Fruit fly (Drosophila melanogaster) whole organism, embryonic: ENCODE results near the gene CG9961.

Experiments
- Ada2b ChIP-seq: fragments of 200-800 bp; sonication (Bioruptor generic); IDR thresholded peaks from 2 replicates; pipeline ENCODE4 v1.3.6; 2022; ENCODE audit warnings: missing biosample characterization, missing genetic modification characterization
- CG12071 ChIP-seq: fragments of 200-800 bp; sonication (Bioruptor generic); optimal IDR thresholded peaks from 3 replicates; lab custom pipeline; 2018; ENCODE audit warnings: missing biosample characterization, mild to moderate bottlenecking, missing genetic modification characterization
- CG12391 ChIP-seq: fragments of 200-800 bp; sonication (Bioruptor generic); optimal IDR thresholded peaks from 3 replicates; lab custom pipeline; 2018; ENCODE audit warnings: missing biosample characterization, mild to moderate bottlenecking, missing genetic modification characterization, moderate library complexity
- CG18764 ChIP-seq: fragments of 200-800 bp; sonication (Bioruptor generic); optimal IDR thresholded peaks from 3 replicates; lab custom pipeline; 2016; ENCODE audit warnings: missing biosample characterization, missing genetic modification characterization
- CG2202 ChIP-seq: fragments of 200-800 bp; sonication (Bioruptor generic); optimal IDR thresholded peaks from 2 replicates; lab custom pipeline; 2018; ENCODE audit warnings: missing biosample characterization, mild to moderate bottlenecking, missing genetic modification characterization
- CG3163 ChIP-seq: fragments of 200-800 bp; sonication (Bioruptor generic); optimal IDR thresholded peaks from 3 replicates; lab custom pipeline; 2016; ENCODE audit warnings: missing biosample characterization, missing genetic modification characterization
- CG32532 ChIP-seq: fragments of 200-800 bp; sonication (Bioruptor generic); IDR thresholded peaks from 2 replicates; pipeline ENCODE4 v1.3.6; 2022; ENCODE audit warnings: missing biosample characterization, missing genetic modification characterization
- CG33213 ChIP-seq: fragments of 200-800 bp; sonication (Bioruptor generic); optimal IDR thresholded peaks from 3 replicates; lab custom pipeline; 2016; ENCODE audit warnings: missing biosample characterization, missing genetic modification characterization
- CG34224 ChIP-seq: fragments of 200-800 bp; sonication (Bioruptor generic); IDR thresholded peaks from 3 replicates; pipeline ENCODE4 v1.3.6; 2022; ENCODE audit warnings: missing biosample characterization, missing genetic modification characterization; ENCODE audit not compliant: partially characterized antibody
- CG3838 ChIP-seq: fragments of 200-800 bp; sonication (Bioruptor generic); optimal IDR thresholded peaks from 3 replicates; lab custom pipeline; 2016; ENCODE audit warnings: missing biosample characterization, missing genetic modification characterization
- CG5180 ChIP-seq: fragments of 200-800 bp; sonication (Bioruptor generic); optimal IDR thresholded peaks from 3 replicates; lab custom pipeline; 2017; ENCODE audit warnings: missing biosample characterization, missing genetic modification characterization, mild to moderate bottlenecking, moderate library complexity, missing genetic modification reagents
- CG6791 ChIP-seq: fragments of 200-800 bp; sonication (Bioruptor generic); IDR thresholded peaks from 3 replicates; pipeline ENCODE4 v1.3.6; 2022; ENCODE audit warnings: missing biosample characterization, missing genetic modification characterization; ENCODE audit not compliant: partially characterized antibody
- CG8478 ChIP-seq: fragments of >200 bp; optimal IDR thresholded peaks from 2 replicates; lab custom pipeline; 2018
- CG8944 ChIP-seq: fragments of 200-800 bp; sonication (Bioruptor generic); optimal IDR thresholded peaks from 3 replicates; lab custom pipeline; 2016; ENCODE audit warnings: missing biosample characterization, missing genetic modification characterization
- CG9437 ChIP-seq: fragments of 200-800 bp; sonication (Bioruptor generic); optimal IDR thresholded peaks from 2 replicates; lab custom pipeline; 2018; ENCODE audit warnings: missing biosample characterization, mild to moderate bottlenecking, missing genetic modification characterization
- Camta ChIP-seq: fragments of 200-800 bp; sonication (Bioruptor generic); optimal IDR thresholded peaks from 2 replicates; lab custom pipeline; 2016; ENCODE audit warnings: missing biosample characterization, missing genetic modification characterization
- Chrac-16 ChIP-seq: fragments of 200-800 bp; sonication (Bioruptor generic); optimal IDR thresholded peaks from 3 replicates; lab custom pipeline; 2016; ENCODE audit warnings: missing biosample characterization, missing genetic modification characterization
- Deaf1 ChIP-seq: fragments of 200-800 bp; optimal IDR thresholded peaks from 3 replicates; lab custom pipeline; 2019; ENCODE audit warnings: missing biosample characterization, mild to moderate bottlenecking, missing genetic modification characterization, moderate library complexity
- Dfd ChIP-seq, 2 experiments: fragments of >200 bp; optimal IDR thresholded peaks; 2 replicates each; lab custom pipeline; 2017; ENCODE audit warnings: missing biosample characterization in 2 of 2, missing genetic modification characterization in 2 of 2
- Dip2 ChIP-seq: fragments of 200-800 bp; sonication (Bioruptor generic); IDR thresholded peaks from 2 replicates; pipeline ENCODE4 v1.3.6; 2022; ENCODE audit warnings: missing biosample characterization, missing genetic modification characterization
- Dll ChIP-seq: fragments of 200-800 bp; sonication (Bioruptor generic); IDR thresholded peaks from 4 replicates; pipeline ENCODE4 v1.3.6; 2022; ENCODE audit warnings: missing biosample characterization, missing genetic modification characterization; ENCODE audit not compliant: partially characterized antibody
- Dref ChIP-seq: fragments of 200-800 bp; sonication (Bioruptor generic); IDR thresholded peaks from 2 replicates; pipeline ENCODE4 v1.3.6; 2022; ENCODE audit warnings: missing biosample characterization, missing genetic modification characterization
- E2f1 ChIP-seq: fragments of 200-800 bp; sonication (Bioruptor generic); IDR thresholded peaks from 2 replicates; pipeline ENCODE4 v1.3.6; 2022; ENCODE audit warnings: missing biosample characterization, missing genetic modification characterization
- Fer3 ChIP-seq: fragments of 200-800 bp; sonication (Bioruptor generic); optimal IDR thresholded peaks from 2 replicates; lab custom pipeline; 2018; ENCODE audit warnings: missing biosample characterization, mild to moderate bottlenecking, missing genetic modification characterization, moderate library complexity
- GATAe ChIP-seq: fragments of 200-800 bp; sonication (Bioruptor generic); conservative IDR thresholded peaks from 2 replicates; pipeline ENCODE4 v1.3.6; 2022; ENCODE audit warnings: missing biosample characterization, missing genetic modification characterization
- Hey ChIP-seq: fragments of 200-800 bp; sonication (Bioruptor generic); optimal IDR thresholded peaks from 3 replicates; lab custom pipeline; 2018; ENCODE audit warnings: missing biosample characterization, mild to moderate bottlenecking, missing genetic modification characterization
- Hr51 ChIP-seq, 2 experiments: fragments of 200-800 bp; sonication (Bioruptor generic); optimal IDR thresholded peaks; 2 replicates in 1 of 2; 3 replicates in 1 of 2; lab custom pipeline; 2016 to 2018; ENCODE audit warnings: missing biosample characterization in 2 of 2, missing genetic modification characterization in 2 of 2, mild to moderate bottlenecking in 1 of 2, moderate library complexity in 1 of 2
- Lpt ChIP-seq: fragments of >200 bp; optimal IDR thresholded peaks from 2 replicates; lab custom pipeline; 2018; ENCODE audit warnings: missing biosample characterization, missing genetic modification characterization
- Med ChIP-seq: fragments of 200-800 bp; sonication (Bioruptor generic); peaks from one replicate; lab custom pipeline; 2016; ENCODE audit warnings: missing biosample characterization, missing genetic modification characterization, mild to moderate bottlenecking, inconsistent platforms, moderate library complexity
- NK7.1 ChIP-seq: fragments of 200-800 bp; sonication (Bioruptor generic); optimal IDR thresholded peaks from 3 replicates; lab custom pipeline; 2016; ENCODE audit warnings: missing biosample characterization, missing genetic modification characterization
- NfI ChIP-seq: fragments of 200-800 bp; sonication (Bioruptor generic); optimal IDR thresholded peaks from 3 replicates; lab custom pipeline; 2018; ENCODE audit warnings: missing biosample characterization, mild to moderate bottlenecking, missing genetic modification characterization, moderate library complexity
- Oaz ChIP-seq: fragments of 200-800 bp; sonication (Bioruptor generic); IDR thresholded peaks from 2 replicates; pipeline ENCODE4 v1.3.6; 2022; ENCODE audit warnings: missing biosample characterization, missing genetic modification characterization
- PHDP ChIP-seq: fragments of 200-800 bp; sonication (Bioruptor generic); optimal IDR thresholded peaks from 3 replicates; lab custom pipeline; 2018; ENCODE audit warnings: missing biosample characterization, mild to moderate bottlenecking, missing genetic modification characterization, moderate library complexity
- Ravus ChIP-seq: fragments of 200-800 bp; sonication (Bioruptor generic); IDR thresholded peaks from 2 replicates; pipeline ENCODE4 v1.3.6; 2022; ENCODE audit warnings: missing biosample characterization, missing genetic modification characterization
- Usf ChIP-seq: fragments of 200-800 bp; sonication (Bioruptor generic); optimal IDR thresholded peaks from 2 replicates; lab custom pipeline; 2017; ENCODE audit warnings: missing genotype, missing biosample characterization, missing genetic modification characterization
- bcd ChIP-seq: fragments of 200-800 bp; sonication (Bioruptor generic); optimal IDR thresholded peaks from 2 replicates; lab custom pipeline; 2017; ENCODE audit warnings: missing biosample characterization, mild to moderate bottlenecking, missing genetic modification characterization
- cad ChIP-seq: fragments of >200 bp; optimal IDR thresholded peaks from 2 replicates; lab custom pipeline; 2017; ENCODE audit warnings: missing biosample characterization, missing genetic modification characterization
- chif ChIP-seq, 2 experiments: fragments of 200-800 bp; sonication (Bioruptor generic); optimal IDR thresholded peaks; 3 replicates each; lab custom pipeline; 2016; ENCODE audit warnings: missing biosample characterization in 2 of 2, missing genetic modification characterization in 2 of 2
- fru ChIP-seq: fragments of >200 bp; optimal IDR thresholded peaks from 2 replicates; lab custom pipeline; 2017
- insv ChIP-seq, 2 experiments: fragments of 200-800 bp; sonication (Bioruptor generic); optimal IDR thresholded peaks; 3 replicates each; lab custom pipeline; 2016 to 2018; ENCODE audit warnings: missing biosample characterization in 2 of 2, missing genetic modification characterization in 2 of 2
- inv ChIP-seq: fragments of 200-800 bp; sonication (Bioruptor generic); IDR thresholded peaks from 2 replicates; pipeline ENCODE4 v1.3.6; 2022; ENCODE audit warnings: missing biosample characterization, missing genetic modification characterization; ENCODE audit not compliant: partially characterized antibody
- jing ChIP-seq: fragments of 200-800 bp; sonication (Bioruptor generic); optimal IDR thresholded peaks from 2 replicates; lab custom pipeline; 2018; ENCODE audit warnings: missing biosample characterization, mild to moderate bottlenecking, missing genetic modification characterization
- lilli ChIP-seq: fragments of 200-800 bp; sonication (Bioruptor generic); optimal IDR thresholded peaks from 3 replicates; lab custom pipeline; 2016; ENCODE audit warnings: missing biosample characterization, missing genetic modification characterization
- lola ChIP-seq, 3 experiments: fragments of >200 bp in 2 of 3; fragments of 200-800 bp in 1 of 3; sonication (Bioruptor generic) in 1 of 3; optimal IDR thresholded peaks; 2 replicates each; lab custom pipeline; 2017 to 2019; ENCODE audit warnings: missing biosample characterization in 3 of 3, missing genetic modification characterization in 3 of 3, mild to moderate bottlenecking in 1 of 3, moderate library complexity in 1 of 3
- psq ChIP-seq: fragments of 200-800 bp; sonication (Bioruptor generic); optimal IDR thresholded peaks from 2 replicates; lab custom pipeline; 2017; ENCODE audit warnings: missing biosample characterization, missing genetic modification characterization
- pzg ChIP-seq: fragments of 200-800 bp; sonication (Bioruptor generic); optimal IDR thresholded peaks from 3 replicates; lab custom pipeline; 2018; ENCODE audit warnings: missing biosample characterization, mild to moderate bottlenecking, missing genetic modification characterization, moderate library complexity
- row ChIP-seq: fragments of 200-800 bp; sonication (Bioruptor generic); IDR thresholded peaks from 3 replicates; pipeline ENCODE4 v1.3.6; 2022; ENCODE audit warnings: missing biosample characterization, missing genetic modification characterization
- sens ChIP-seq: fragments of 200-800 bp; sonication (Bioruptor generic); peaks from one replicate; lab custom pipeline; 2016; ENCODE audit warnings: missing biosample characterization, missing genetic modification characterization
- sr ChIP-seq: fragments of 200-800 bp; sonication (Bioruptor generic); IDR thresholded peaks from 3 replicates; pipeline ENCODE4 v1.3.6; 2022; ENCODE audit warnings: missing biosample characterization, missing genetic modification characterization
- usp ChIP-seq: fragments of >200 bp; optimal IDR thresholded peaks from 2 replicates; lab custom pipeline; 2017; ENCODE audit warnings: missing biosample characterization, missing genetic modification characterization
- zf30C ChIP-seq: fragments of 200-800 bp; sonication (Bioruptor generic); optimal IDR thresholded peaks from 3 replicates; lab custom pipeline; 2018; ENCODE audit warnings: missing biosample characterization, mild to moderate bottlenecking, missing genetic modification characterization

The CG9961 gene

DNA sequence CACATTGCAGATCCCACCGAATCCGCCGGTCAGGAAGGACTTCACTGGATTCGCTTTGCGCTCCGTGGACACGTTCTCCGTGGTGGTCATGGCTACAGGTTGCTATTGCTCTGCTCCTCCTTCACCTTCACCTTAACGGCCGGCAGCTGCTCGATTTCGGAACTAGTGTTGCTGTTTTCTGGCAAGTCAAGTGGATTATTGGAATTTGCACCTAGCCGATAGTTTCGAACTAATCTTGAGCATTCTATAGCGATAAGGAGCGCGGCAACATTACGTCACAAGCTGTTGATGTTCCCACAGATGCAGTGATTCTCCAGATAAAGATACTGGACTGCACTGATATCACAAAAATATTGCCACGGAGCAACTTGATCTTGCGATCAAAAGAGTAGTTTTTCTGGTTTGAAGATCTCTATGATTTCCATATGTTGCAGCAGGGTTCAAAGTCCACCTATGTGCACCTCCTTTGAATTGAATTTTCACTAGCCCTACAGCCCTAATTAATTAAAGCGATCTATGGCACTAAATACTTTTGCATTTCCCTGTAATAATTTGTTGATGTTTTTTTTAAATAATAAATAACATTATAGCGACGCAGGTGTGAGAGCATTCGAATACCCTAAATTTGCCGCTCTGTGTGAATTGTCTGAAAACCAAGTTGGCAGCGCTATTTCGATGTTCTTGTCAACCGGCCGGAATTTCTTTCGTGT lies 24.9 kb upstream of the CG9961 start, which contains the start of the genes colt and HINT1 (continued):
- peak; percentile 6 for TF ChIP-seq zf30C
- TF ChIP-seq PHDP, result peak; percentile 17
- peak; percentile 44; the same call in 1 of the 3 replicates for TF ChIP-seq CG6791 (GFP tag; lab: Robert Waterston, UW)
- no peak for TF ChIP-seq CG3838 (GFP tag; lab: Kevin White, UChicago)
- no peak for TF ChIP-seq sr (GFP tag; lab: Robert Waterston, UW)
- TF ChIP-seq CG9437 (GFP tag; lab: Kevin White, UChicago), result peak; percentile 31
- TF ChIP-seq CG33213 (GFP tag; lab: Kevin White, UChicago), result peak; percentile 53
- no peak for TF ChIP-seq Fer3 (tag; lab: Kevin White, UChicago)
- TF ChIP-seq CG3163 (GFP tag; lab: Kevin White, UChicago), result no peak
- TF ChIP-seq sens (GFP tag; lab: Kevin White, UChicago), result peak; percentile 86
- TF ChIP-seq CG8944, result no peak
- no peak for TF ChIP-seq Hey (tag; lab: Kevin White, UChicago)
- no peak for TF ChIP-seq Lpt
- no peak for TF ChIP-seq CG18764
- TF ChIP-seq CG12071 (GFP tag; lab: Kevin White, UChicago), result no peak
- TF ChIP-seq Usf (GFP tag; lab: Kevin White, UChicago), result no peak
- TF ChIP-seq Dll (GFP tag; lab: Robert Waterston, UW), result peak; percentile 37; the same call in 1 of the 4 replicates
- no peak for TF ChIP-seq Dfd (GFP tag; optimal IDR thresholded peaks at IDR 0.05; lab: Kevin White, UChicago)
- no peak for TF ChIP-seq cad (GFP tag; lab: Kevin White, UChicago)
- no peak for TF ChIP-seq Hr51 (GFP tag; optimal IDR thresholded peaks at IDR 0.05; lab: Kevin White, UChicago)
- TF ChIP-seq CG2202 (tag; lab: Kevin White, UChicago), result no peak
- TF ChIP-seq NK7.1 (GFP tag; lab: Kevin White, UChicago), result no peak
- peak; percentile 48; the same call in 1 of the 2 replicates for TF ChIP-seq CG32532
- TF ChIP-seq CG8478 (lab: Kevin White, UChicago), result no peak
- no peak for TF ChIP-seq Oaz (GFP tag; lab: Robert Waterston, UW)
- no peak for TF ChIP-seq E2f1
- no peak for TF ChIP-seq usp (GFP tag; lab: Kevin White, UChicago)
- no peak for TF ChIP-seq jing
- no peak for TF ChIP-seq Camta (GFP tag; lab: Kevin White, UChicago)
- TF ChIP-seq pzg (GFP tag; lab: Kevin White, UChicago), result peak; percentile 85
- TF ChIP-seq lilli, result peak; percentile 17
- TF ChIP-seq inv (GFP tag; lab: Robert Waterston, UW), result no peak; the same call in 1 of the 2 replicates
- TF ChIP-seq Ravus, result no peak
- TF ChIP-seq row (GFP tag; lab: Robert Waterston, UW), result peak; percentile 47
- TF ChIP-seq lola (GFP tag; optimal IDR thresholded peaks at IDR 0.05; lab: Kevin White, UChicago), result no peak
- no peak for TF ChIP-seq chif (GFP tag; optimal IDR thresholded peaks at IDR 0.05; lab: Kevin White, UChicago)
- no peak; the same call in 2 of the 3 replicates for TF ChIP-seq CG34224 (GFP tag; lab: Robert Waterston, UW)
- TF ChIP-seq Dip2 (GFP tag; lab: Robert Waterston, UW), result no peak
- TF ChIP-seq CG12391 (tag; lab: Kevin White, UChicago), result peak; percentile 29
- no peak for TF ChIP-seq Ada2b (GFP tag; lab: Robert Waterston, UW)
- peak; percentile 60 for TF ChIP-seq Deaf1
- no peak for TF ChIP-seq bcd (GFP tag; lab: Kevin White, UChicago)
- peak; percentile 24 for TF ChIP-seq NfI (GFP tag; lab: Kevin White, UChicago)
- no peak for TF ChIP-seq GATAe (GFP tag; lab: Robert Waterston, UW)
- TF ChIP-seq fru (lab: Kevin White, UChicago), result no peak
- TF ChIP-seq psq (GFP tag; lab: Kevin White, UChicago), result no peak
- no peak for TF ChIP-seq CG5180 (GFP tag; lab: Kevin White, UChicago)
- peak; percentile 85 for TF ChIP-seq Med (GFP tag; lab: Kevin White, UChicago)
- TF ChIP-seq Dref (GFP tag; lab: Robert Waterston, UW), result peak; percentile 39
- TF ChIP-seq insv (GFP tag; optimal IDR thresholded peaks at IDR 0.05; lab: Kevin White, UChicago), result peak in 1 of 2 experiments; percentile 33
- no peak for TF ChIP-seq Chrac-16 (GFP tag; lab: Kevin White, UChicago)
